Fruit fly (Drosophila melanogaster) whole organism, adult: ENCODE measurements around the gene LeuRS.

Experiments
- CG11617 ChIP-seq: fragments of 200-800 bp; sonication (Bioruptor generic); optimal IDR thresholded peaks from 2 replicates; lab custom pipeline; 2017; ENCODE audit warnings: mild to moderate bottlenecking, missing biosample characterization, missing genetic modification reagents, missing genetic modification characterization
- CG12768 ChIP-seq: fragments of 200-800 bp; sonication (Bioruptor generic); optimal IDR thresholded peaks from 2 replicates; lab custom pipeline; 2017; ENCODE audit warnings: missing biosample characterization, missing genetic modification characterization, mild to moderate bottlenecking, moderate library complexity, missing genetic modification reagents
- CG14711 ChIP-seq: fragments of 200-800 bp; sonication (Bioruptor generic); optimal IDR thresholded peaks from 2 replicates; lab custom pipeline; 2018; ENCODE audit warnings: missing biosample characterization, mild to moderate bottlenecking, missing genetic modification characterization, moderate library complexity
- CG1620 ChIP-seq: fragments of 200-800 bp; sonication (Bioruptor generic); optimal IDR thresholded peaks from 2 replicates; lab custom pipeline; 2016; ENCODE audit warnings: missing biosample characterization, missing genetic modification characterization
- CG33017 ChIP-seq: fragments of 200-800 bp; sonication (Bioruptor generic); optimal IDR thresholded peaks from 2 replicates; lab custom pipeline; 2018; ENCODE audit warnings: missing biosample characterization, mild to moderate bottlenecking, missing genetic modification characterization, moderate library complexity
- CG5204 ChIP-seq: fragments of 200-800 bp; sonication (Bioruptor generic); optimal IDR thresholded peaks from 2 replicates; lab custom pipeline; 2016; ENCODE audit warnings: missing biosample characterization, missing genetic modification characterization
- CG7045 ChIP-seq: fragments of 200-800 bp; sonication (Bioruptor generic); optimal IDR thresholded peaks from 2 replicates; lab custom pipeline; 2017; ENCODE audit warnings: missing biosample characterization, mild to moderate bottlenecking, missing genetic modification characterization
- CG7101 ChIP-seq: fragments of 200-800 bp; sonication (Bioruptor generic); optimal IDR thresholded peaks from 2 replicates; lab custom pipeline; 2018; ENCODE audit warnings: missing biosample characterization, mild to moderate bottlenecking, missing genetic modification characterization, moderate library complexity
- Clk ChIP-seq: fragments of 200-800 bp; sonication (Bioruptor generic); optimal IDR thresholded peaks from 2 replicates; lab custom pipeline; 2017; ENCODE audit warnings: missing biosample characterization, missing genetic modification characterization
- Crg-1 ChIP-seq: fragments of 200-800 bp; sonication (Bioruptor generic); optimal IDR thresholded peaks from 2 replicates; lab custom pipeline; 2016; ENCODE audit warnings: missing biosample characterization, missing genetic modification characterization
- Hr96 ChIP-seq: fragments of 200-800 bp; sonication (Bioruptor generic); optimal IDR thresholded peaks from 2 replicates; lab custom pipeline; 2016; ENCODE audit warnings: missing biosample characterization, missing genetic modification characterization
- Mnt ChIP-seq: fragments of 200-800 bp; sonication (Bioruptor generic); optimal IDR thresholded peaks from 2 replicates; lab custom pipeline; 2016; ENCODE audit warnings: missing biosample characterization, mild to moderate bottlenecking, missing genetic modification characterization
- bab1 ChIP-seq: fragments of 200-800 bp; sonication (Bioruptor generic); optimal IDR thresholded peaks from 3 replicates; lab custom pipeline; 2019; ENCODE audit warnings: missing biosample characterization, mild to moderate bottlenecking, missing genetic modification characterization, moderate library complexity
- cic ChIP-seq: fragments of 200-800 bp; sonication (Bioruptor generic); optimal IDR thresholded peaks from 2 replicates; lab custom pipeline; 2017; ENCODE audit warnings: missing biosample characterization, mild to moderate bottlenecking, missing genetic modification characterization, moderate library complexity
- cnc ChIP-seq, 2 experiments: fragments of >200 bp; optimal IDR thresholded peaks; 2 replicates each; lab custom pipeline; 2017
- kay ChIP-seq: fragments of 200-800 bp; sonication (Bioruptor generic); peaks from one replicate; lab custom pipeline; 2016; ENCODE audit warnings: missing biosample characterization, missing genetic modification characterization, borderline replicate concordance
- ovo ChIP-seq: fragments of 200-800 bp; sonication (Bioruptor generic); optimal IDR thresholded peaks from 2 replicates; lab custom pipeline; 2016; ENCODE audit warnings: missing biosample characterization, missing genetic modification characterization
- pad ChIP-seq: fragments of 200-800 bp; sonication (Bioruptor generic); optimal IDR thresholded peaks from 3 replicates; lab custom pipeline; 2017; ENCODE audit warnings: missing biosample characterization, missing genetic modification characterization, mild to moderate bottlenecking, moderate library complexity, missing genetic modification reagents
- tj ChIP-seq: fragments of 200-800 bp; sonication (Bioruptor generic); optimal IDR thresholded peaks from 3 replicates; lab custom pipeline; 2017; ENCODE audit warnings: missing biosample characterization, mild to moderate bottlenecking, missing genetic modification characterization, moderate library complexity
- toe ChIP-seq: fragments of 200-800 bp; sonication (Bioruptor generic); optimal IDR thresholded peaks from 2 replicates; lab custom pipeline; 2016; ENCODE audit warnings: missing biosample characterization, missing genetic modification characterization

LeuRS gene

DNA sequence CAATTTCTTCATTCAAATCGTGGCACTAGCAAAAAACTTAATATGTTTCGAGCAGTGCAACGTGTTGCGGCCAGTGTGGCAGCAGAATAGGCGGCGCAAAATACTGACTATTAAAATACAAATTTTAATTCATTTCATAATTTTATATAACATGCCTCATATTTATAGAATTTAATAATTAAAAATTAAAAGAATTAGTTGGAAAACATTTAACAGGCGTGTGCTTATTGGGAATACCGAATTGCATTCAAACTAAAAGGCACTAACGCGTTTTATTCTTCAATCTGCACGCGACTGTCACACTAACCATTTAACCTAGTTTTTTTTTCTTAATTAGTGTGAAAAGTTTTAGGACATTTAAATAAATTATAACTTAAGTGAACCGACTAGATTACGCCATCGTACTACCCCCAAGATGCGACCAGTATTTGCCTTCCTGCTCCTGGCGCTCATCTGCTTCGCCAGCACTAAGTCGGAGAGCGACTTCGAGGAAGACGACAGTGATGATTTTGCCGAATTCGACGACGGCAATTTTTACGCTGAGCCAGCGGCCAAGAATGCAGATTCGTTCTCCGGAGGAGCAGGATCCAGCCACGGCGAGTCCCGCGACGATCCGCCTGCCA is at the start of gene LeuRS, which contains the start of gene CG17593:
Gene LeuRS, minus strand, starts transcription at position 88 of the 623 bp plus-strand sequence.
Gene CG17593, plus strand, starts transcription at position 304 of the 623 bp plus-strand sequence.
- no peak for TF ChIP-seq CG5204 (GFP tag; lab: Kevin White, UChicago)
- TF ChIP-seq Clk: no peak
- peak; percentile 75 for TF ChIP-seq Mnt
- TF ChIP-seq kay: peak; percentile 76
- TF ChIP-seq Crg-1: no peak
- no peak for TF ChIP-seq CG12768 (GFP tag; lab: Kevin White, UChicago)
- TF ChIP-seq CG14711 (tag; lab: Kevin White, UChicago): no peak
- peak; percentile 50 for TF ChIP-seq tj (GFP tag; lab: Kevin White, UChicago)
- TF ChIP-seq CG11617 (GFP tag; lab: Kevin White, UChicago): no peak
- no peak for TF ChIP-seq CG7045 (GFP tag; lab: Kevin White, UChicago)
- TF ChIP-seq CG1620 (GFP tag; lab: Kevin White, UChicago): no peak
- TF ChIP-seq CG33017 (tag; lab: Kevin White, UChicago): no peak
- TF ChIP-seq cic (GFP tag; lab: Kevin White, UChicago): no peak
- no peak for TF ChIP-seq cnc (optimal IDR thresholded peaks at IDR 0.05; lab: Kevin White, UChicago)
- TF ChIP-seq ovo: no peak
- peak; percentile 9 for TF ChIP-seq bab1 (GFP tag; lab: Kevin White, UChicago)
- TF ChIP-seq toe (GFP tag; lab: Kevin White, UChicago): no peak
- no peak for TF ChIP-seq Hr96
- TF ChIP-seq CG7101: no peak

DNA sequence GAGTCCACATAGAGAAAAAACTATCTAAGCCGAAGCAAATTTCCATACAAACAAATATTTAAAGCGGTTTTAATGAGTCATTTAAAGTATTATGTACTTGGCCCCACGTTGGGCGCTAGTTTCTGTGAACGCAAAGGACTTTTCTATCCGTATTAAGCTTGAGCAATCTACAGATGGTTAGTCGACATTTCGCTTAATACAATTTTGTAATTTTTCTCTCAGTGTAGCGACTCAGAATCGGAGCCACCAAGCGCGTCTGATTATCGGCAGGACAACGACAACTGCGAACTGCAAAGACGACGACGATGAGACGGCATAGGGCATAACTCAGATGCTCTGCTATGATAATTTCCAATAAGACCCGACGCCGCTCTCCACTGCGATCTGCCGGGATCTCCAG is 48.0 kb upstream of the LeuRS start:
- TF ChIP-seq Mnt (no peak), Hr96 (no peak), CG33017 (tag; lab: Kevin White, UChicago) (no peak)

dm6 chr2L:3559647-3560046 is 45.2 kb upstream of the LeuRS start:
- TF ChIP-seq pad (GFP tag; lab: Kevin White, UChicago) (no peak), CG11617 (GFP tag; lab: Kevin White, UChicago) (no peak), Mnt (no peak), CG7101 (no peak), CG5204 (GFP tag; lab: Kevin White, UChicago) (no peak), cnc (optimal IDR thresholded peaks at IDR 0.05; lab: Kevin White, UChicago) (no peak), kay (no peak), Clk (no peak), ovo (no peak), Crg-1 (no peak), Hr96 (no peak), tj (GFP tag; lab: Kevin White, UChicago) (no peak), CG7045 (GFP tag; lab: Kevin White, UChicago) (no peak), CG33017 (tag; lab: Kevin White, UChicago) (no peak), cic (GFP tag; lab: Kevin White, UChicago) (no peak)

dm6 chr2L:3558299-3558698 is 43.8 kb upstream of the LeuRS start:
- TF ChIP-seq cnc (optimal IDR thresholded peaks at IDR 0.05; lab: Kevin White, UChicago) (no peak), CG11617 (GFP tag; lab: Kevin White, UChicago) (no peak), bab1 (GFP tag; lab: Kevin White, UChicago) (no peak), CG5204 (GFP tag; lab: Kevin White, UChicago) (no peak), pad (GFP tag; lab: Kevin White, UChicago) (no peak), kay (no peak), tj (GFP tag; lab: Kevin White, UChicago) (no peak), ovo (no peak), CG12768 (GFP tag; lab: Kevin White, UChicago) (no peak), Clk (no peak), cic (GFP tag; lab: Kevin White, UChicago) (no peak), Hr96 (no peak), CG1620 (GFP tag; lab: Kevin White, UChicago) (no peak), Crg-1 (no peak)

dm6 chr2L:3557471-3557870 is 43.0 kb upstream of the LeuRS start:
- TF ChIP-seq Clk (no peak), CG5204 (GFP tag; lab: Kevin White, UChicago) (peak; percentile 11)

DNA sequence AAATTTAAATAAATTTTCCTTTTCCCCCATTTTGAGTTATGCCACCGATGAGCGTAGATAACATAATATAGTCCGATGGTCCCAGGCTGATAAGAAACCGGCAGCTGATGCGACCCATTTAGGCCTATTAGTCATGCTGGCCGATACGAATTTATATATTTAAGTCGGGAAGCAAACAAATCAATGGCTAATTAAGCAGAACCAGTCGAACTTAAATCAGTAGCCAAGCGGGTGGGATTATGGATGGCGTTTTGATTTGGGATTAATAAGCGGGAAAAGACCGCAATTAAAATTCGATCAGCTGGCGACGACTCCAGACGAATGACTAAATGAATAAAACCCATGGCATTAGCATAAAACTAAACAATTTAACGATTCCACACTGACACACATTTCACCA is 42.5 kb upstream of the LeuRS start:
- TF ChIP-seq CG7045 (GFP tag; lab: Kevin White, UChicago) (no peak), ovo (no peak), CG5204 (GFP tag; lab: Kevin White, UChicago) (no peak), CG12768 (GFP tag; lab: Kevin White, UChicago) (no peak)

dm6 chr2L:3555408-3556058 is 41.1 kb upstream of the LeuRS start:
- no peak for TF ChIP-seq CG7045 (GFP tag; lab: Kevin White, UChicago)
- TF ChIP-seq Crg-1: no peak
- no peak for TF ChIP-seq Clk
